Worm (Caenorhabditis elegans) whole organism, L3 larva: ENCODE data around the gene lips-13.
A peak's percentile ranks its signal among the peaks of the same experiment; 100 is the strongest.

Experiments
- R02D3.7 ChIP-seq: fragments of 150-350 bp; optimal IDR thresholded peaks from 2 replicates; lab custom pipeline; 2014; ENCODE audit warnings: missing biosample characterization, missing genetic modification characterization
- ZK546.5 ChIP-seq: sonication (generic microtip); optimal IDR thresholded peaks from 2 replicates; lab custom pipeline; 2017; ENCODE audit warnings: missing biosample characterization, missing genetic modification characterization
- aly-2 ChIP-seq: fragments of 150-350 bp; optimal IDR thresholded peaks from 2 replicates; lab custom pipeline; 2014; ENCODE audit warnings: missing biosample characterization, missing genetic modification characterization
- ama-1 ChIP-seq: fragments of 150-350 bp; optimal IDR thresholded peaks from 2 replicates; lab custom pipeline; 2018
- ceh-16 ChIP-seq: sonication (generic microtip); optimal IDR thresholded peaks from 2 replicates; lab custom pipeline; 2017; ENCODE audit warnings: missing biosample characterization, missing genetic modification characterization
- ceh-28 ChIP-seq: fragments of 150-350 bp; optimal IDR thresholded peaks from 2 replicates; lab custom pipeline; 2014; ENCODE audit warnings: missing biosample characterization, missing genetic modification reagents, missing genetic modification characterization
- ceh-82 ChIP-seq: fragments of 150-350 bp; optimal IDR thresholded peaks from 2 replicates; lab custom pipeline; 2014; ENCODE audit warnings: missing biosample characterization, missing genetic modification characterization
- daf-12 ChIP-seq: fragments of 150-350 bp; optimal IDR thresholded peaks from 2 replicates; lab custom pipeline; 2014; ENCODE audit warnings: missing biosample characterization, missing genetic modification reagents, missing genetic modification characterization
- egl-27 ChIP-seq: sonication (generic microtip); optimal IDR thresholded peaks from 4 replicates; lab custom pipeline; 2017; ENCODE audit warnings: missing biosample characterization, missing genetic modification reagents, missing genetic modification characterization
- egl-5 ChIP-seq: fragments of 150-350 bp; optimal IDR thresholded peaks from 2 replicates; lab custom pipeline; 2017; ENCODE audit warnings: missing biosample characterization, missing genetic modification reagents, missing genetic modification characterization, inconsistent platforms
- elt-1 ChIP-seq: fragments of 150-350 bp; optimal IDR thresholded peaks from 2 replicates; lab custom pipeline; 2014; ENCODE audit warnings: missing biosample characterization, missing genetic modification characterization
- elt-2 ChIP-seq: sonication (generic microtip); optimal IDR thresholded peaks from 2 replicates; lab custom pipeline; 2016; ENCODE audit warnings: missing genetic modification reagents, mild to moderate bottlenecking, missing genetic modification characterization, missing compliant biosample characterization
- fkh-10 ChIP-seq: sonication (generic microtip); optimal IDR thresholded peaks from 2 replicates; lab custom pipeline; 2017; ENCODE audit warnings: missing biosample characterization, missing genetic modification reagents, missing genetic modification characterization
- fkh-2 ChIP-seq: fragments of 150-350 bp; optimal IDR thresholded peaks from 2 replicates; lab custom pipeline; 2014; ENCODE audit warnings: missing biosample characterization, missing genetic modification reagents, missing genetic modification characterization
- hmg-11 ChIP-seq: sonication (generic microtip); optimal IDR thresholded peaks from 2 replicates; lab custom pipeline; 2016; ENCODE audit warnings: missing genetic modification characterization, missing compliant biosample characterization
- jun-1 ChIP-seq: fragments of 150-350 bp; optimal IDR thresholded peaks from 2 replicates; lab custom pipeline; 2014; ENCODE audit warnings: missing biosample characterization, missing genetic modification reagents, missing genetic modification characterization
- lin-15B ChIP-seq: fragments of 150-350 bp; optimal IDR thresholded peaks from 2 replicates; lab custom pipeline; 2014; ENCODE audit warnings: missing biosample characterization, missing genetic modification characterization
- lin-39 ChIP-seq: fragments of 150-350 bp; optimal IDR thresholded peaks from 2 replicates; lab custom pipeline; 2018; ENCODE audit warnings: missing biosample characterization, missing genetic modification reagents, missing genetic modification characterization
- lsy-12 ChIP-seq: sonication (generic microtip); optimal IDR thresholded peaks from 2 replicates; lab custom pipeline; 2016; ENCODE audit warnings: mild to moderate bottlenecking, missing genetic modification characterization, missing compliant biosample characterization
- mdl-1 ChIP-seq: fragments of 150-350 bp; optimal IDR thresholded peaks from 2 replicates; lab custom pipeline; 2014; ENCODE audit warnings: missing biosample characterization, missing genetic modification characterization
- mml-1 ChIP-seq: fragments of 150-350 bp; sonication (generic microtip); optimal IDR thresholded peaks from 3 replicates; lab custom pipeline; 2014; ENCODE audit warnings: missing biosample characterization, missing genetic modification characterization
- nfya-1 ChIP-seq: sonication (generic microtip); optimal IDR thresholded peaks from 2 replicates; lab custom pipeline; 2017; ENCODE audit warnings: missing genetic modification characterization, mild to moderate bottlenecking, missing compliant biosample characterization, antibody characterized with exemption, moderate library complexity; ENCODE audit not compliant: insufficient read depth
- nhr-11 ChIP-seq: fragments of 150-350 bp; optimal IDR thresholded peaks from 2 replicates; lab custom pipeline; 2014; ENCODE audit warnings: missing biosample characterization, missing genetic modification characterization
- nhr-12 ChIP-seq: fragments of 150-350 bp; optimal IDR thresholded peaks from 2 replicates; lab custom pipeline; 2014; ENCODE audit warnings: missing biosample characterization, missing genetic modification characterization
- nhr-23 ChIP-seq: fragments of 150-350 bp; optimal IDR thresholded peaks from 2 replicates; lab custom pipeline; 2014; ENCODE audit warnings: missing biosample characterization, missing genetic modification reagents, missing genetic modification characterization
- nhr-25 ChIP-seq: sonication (generic microtip); optimal IDR thresholded peaks from 2 replicates; lab custom pipeline; 2017; ENCODE audit warnings: missing biosample characterization, missing genetic modification characterization
- nhr-28 ChIP-seq: fragments of 150-350 bp; optimal IDR thresholded peaks from 2 replicates; lab custom pipeline; 2014; ENCODE audit warnings: missing biosample characterization, missing genetic modification characterization
- nhr-43 ChIP-seq: sonication (generic microtip); optimal IDR thresholded peaks from 2 replicates; lab custom pipeline; 2016; ENCODE audit warnings: mild to moderate bottlenecking, missing genetic modification characterization, missing compliant biosample characterization; ENCODE audit not compliant: poor library complexity, severe bottlenecking
- nhr-67 ChIP-seq: fragments of 150-350 bp; optimal IDR thresholded peaks from 2 replicates; lab custom pipeline; 2014; ENCODE audit warnings: missing biosample characterization, missing genetic modification characterization
- nhr-77 ChIP-seq: fragments of 150-350 bp; optimal IDR thresholded peaks from 2 replicates; lab custom pipeline; 2014; ENCODE audit warnings: missing biosample characterization, missing genetic modification characterization
- pha-4 ChIP-seq: fragments of 150-350 bp; optimal IDR thresholded peaks from 2 replicates; lab custom pipeline; 2014; ENCODE audit warnings: missing biosample characterization, missing genetic modification reagents, missing genetic modification characterization
- pqm-1 ChIP-seq: fragments of 150-350 bp; optimal IDR thresholded peaks from 2 replicates; lab custom pipeline; 2017; ENCODE audit warnings: missing biosample characterization, missing genetic modification characterization, inconsistent platforms
- sea-2 ChIP-seq: fragments of 150-350 bp; sonication (generic microtip); optimal IDR thresholded peaks from 4 replicates; lab custom pipeline; 2014; ENCODE audit warnings: missing biosample characterization, missing genetic modification reagents, missing genetic modification characterization
- skn-1 ChIP-seq: fragments of 150-350 bp; optimal IDR thresholded peaks from 2 replicates; lab custom pipeline; 2014; ENCODE audit warnings: missing biosample characterization, missing genetic modification characterization
- snpc-4 ChIP-seq: fragments of 150-350 bp; optimal IDR thresholded peaks from 2 replicates; lab custom pipeline; 2014; ENCODE audit warnings: missing biosample characterization, missing genetic modification characterization
- tbx-2 ChIP-seq: sonication (generic microtip); optimal IDR thresholded peaks from 2 replicates; lab custom pipeline; 2016; ENCODE audit warnings: mild to moderate bottlenecking, missing genetic modification characterization, missing compliant biosample characterization
- unc-39 ChIP-seq: sonication (generic microtip); optimal IDR thresholded peaks from 4 replicates; lab custom pipeline; 2017; ENCODE audit warnings: missing biosample characterization, missing genetic modification characterization
- unc-62 ChIP-seq: fragments of 150-350 bp; sonication (generic microtip); optimal IDR thresholded peaks from 4 replicates; lab custom pipeline; 2014; ENCODE audit warnings: missing biosample characterization, missing genetic modification reagents, missing genetic modification characterization
- zag-1 ChIP-seq: fragments of 150-350 bp; optimal IDR thresholded peaks from 2 replicates; lab custom pipeline; 2014; ENCODE audit warnings: missing biosample characterization, missing genetic modification characterization
- ztf-11 ChIP-seq: fragments of 150-350 bp; optimal IDR thresholded peaks from 2 replicates; lab custom pipeline; 2014; ENCODE audit warnings: missing biosample characterization, missing genetic modification characterization
- ztf-4 ChIP-seq: fragments of 150-350 bp; optimal IDR thresholded peaks from 2 replicates; lab custom pipeline; 2014; ENCODE audit warnings: missing biosample characterization, missing genetic modification characterization

The lips-13 gene

ce11 chrII:1084899-1085298 lies 32.9 kb downstream of the lips-13 start:
- TF ChIP-seq fkh-10 (GFP tag; lab: Kevin White, UChicago) (no peak), lin-39 (tag; lab: Kevin White, UChicago) (peak; percentile 11), skn-1 (tag; lab: Kevin White, UChicago) (peak; percentile 81), snpc-4 (tag; lab: Kevin White, UChicago) (peak; percentile 32), egl-5 (peak; percentile 57), nfya-1 (tag; lab: Kevin White, UChicago) (peak; percentile 61), nhr-67 (no peak), ceh-28 (tag; lab: Kevin White, UChicago) (no peak), nhr-23 (tag; lab: Kevin White, UChicago) (no peak), pha-4 (peak; percentile 35), lin-15B (tag; lab: Kevin White, UChicago) (peak; percentile 10), hmg-11 (peak; percentile 59), nhr-25 (tag; lab: Kevin White, UChicago) (no peak), egl-27 (tag; lab: Kevin White, UChicago) (no peak), unc-62 (GFP tag; lab: Kevin White, UChicago) (no peak), elt-2 (tag; lab: Kevin White, UChicago) (no peak), pqm-1 (no peak)

DNA sequence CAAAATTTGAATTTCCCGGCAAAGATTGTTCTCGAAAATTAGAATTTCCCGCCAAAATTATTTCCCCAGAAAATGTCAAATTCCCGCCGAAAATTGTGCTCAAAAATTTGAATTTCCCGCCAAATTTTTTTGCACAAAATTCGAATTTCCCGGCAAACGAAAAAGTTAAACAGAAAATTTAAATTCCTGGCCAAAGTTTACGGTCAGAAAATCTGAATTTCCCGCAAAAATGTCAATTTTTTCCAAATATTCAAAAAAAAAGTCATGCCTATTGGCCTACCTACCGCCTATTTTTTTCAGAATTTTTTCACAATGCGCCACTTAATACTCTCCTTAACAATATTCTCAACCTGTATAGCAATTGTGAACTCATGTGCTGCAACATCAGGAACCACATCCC lies 35.0 kb downstream of the lips-13 start, which contains the start of gene K02E7.1:
K02E7.1 (plus strand) TSS at position 301 of the 400 bp plus-strand sequence.
- no peak for TF ChIP-seq R02D3.7
- TF ChIP-seq aly-2 (tag; lab: Kevin White, UChicago), result no peak
- no peak for TF ChIP-seq ceh-16
- TF ChIP-seq unc-62 (GFP tag; lab: Kevin White, UChicago), result no peak
- TF ChIP-seq pha-4, result no peak
- no peak for TF ChIP-seq ztf-11
- no peak for TF ChIP-seq sea-2 (GFP tag; lab: Kevin White, UChicago)
- TF ChIP-seq nhr-12 (tag; lab: Kevin White, UChicago), result no peak
- no peak for TF ChIP-seq snpc-4 (tag; lab: Kevin White, UChicago)
- TF ChIP-seq hmg-11, result no peak
- TF ChIP-seq nhr-28 (tag; lab: Kevin White, UChicago), result no peak
- TF ChIP-seq nhr-23 (tag; lab: Kevin White, UChicago), result no peak
- no peak for TF ChIP-seq mml-1 (tag; lab: Kevin White, UChicago)
- TF ChIP-seq nhr-67, result no peak
- no peak for TF ChIP-seq ama-1 (lab: Kevin White, UChicago)

DNA sequence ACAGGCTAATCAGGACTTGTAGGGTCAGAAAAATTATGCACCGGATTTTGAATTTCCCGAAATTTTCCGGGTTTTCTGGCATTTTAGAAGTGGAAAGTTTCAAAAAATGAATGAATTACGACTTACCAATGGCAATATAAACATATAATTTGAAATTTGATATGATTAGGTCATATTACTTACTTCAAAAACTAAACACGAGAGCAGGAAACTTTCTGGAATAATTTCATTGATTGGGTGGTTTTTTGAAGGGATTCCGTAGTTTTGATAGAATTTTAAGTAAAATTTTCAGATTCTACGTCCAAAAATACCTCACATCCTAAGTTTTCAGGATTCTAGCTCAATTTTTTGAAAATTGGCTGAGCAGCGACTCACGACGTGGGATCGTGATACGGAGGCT lies 42.4 kb downstream of the lips-13 start, which contains the start of gene K02E7.11:
K02E7.11 (minus strand) TSS at position 101 of the 400 bp plus-strand sequence.
- TF ChIP-seq ceh-82 (tag; lab: Kevin White, UChicago), result no peak
- TF ChIP-seq lsy-12, result no peak
- TF ChIP-seq jun-1, result no peak
- TF ChIP-seq fkh-2 (tag; lab: Kevin White, UChicago), result no peak
- TF ChIP-seq zag-1, result no peak
- TF ChIP-seq nhr-12 (tag; lab: Kevin White, UChicago), result no peak
- TF ChIP-seq mdl-1 (tag; lab: Kevin White, UChicago), result no peak
- TF ChIP-seq ceh-16, result no peak
- no peak for TF ChIP-seq nhr-23 (tag; lab: Kevin White, UChicago)
- no peak for TF ChIP-seq ZK546.5
- no peak for TF ChIP-seq skn-1 (tag; lab: Kevin White, UChicago)
- no peak for TF ChIP-seq aly-2 (tag; lab: Kevin White, UChicago)
- no peak for TF ChIP-seq unc-39 (tag; lab: Kevin White, UChicago)
- no peak for TF ChIP-seq nhr-43 (tag; lab: Kevin White, UChicago)
- TF ChIP-seq pqm-1, result no peak
- TF ChIP-seq daf-12 (tag; lab: Kevin White, UChicago), result no peak
- no peak for TF ChIP-seq egl-5
- TF ChIP-seq ztf-4 (tag; lab: Kevin White, UChicago), result no peak

DNA sequence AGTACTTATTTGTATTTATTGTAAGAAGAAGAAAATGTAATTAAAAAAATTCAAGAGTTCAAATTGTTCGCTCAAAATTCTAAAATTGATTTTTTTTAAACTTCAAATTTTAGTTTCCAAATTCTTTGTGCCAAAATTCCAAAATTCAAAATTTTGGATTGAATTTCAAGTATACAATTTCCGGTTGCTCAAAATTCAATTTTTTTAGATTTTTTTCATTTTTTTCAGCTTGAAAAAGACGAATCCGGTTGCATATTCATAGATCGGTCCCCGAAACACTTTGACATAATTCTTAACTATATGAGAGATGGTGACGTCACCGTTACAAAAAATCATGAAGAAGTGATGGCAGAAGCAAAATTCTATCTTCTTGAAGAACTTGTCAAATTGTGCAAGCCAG lies 45.7 kb downstream of the lips-13 start, which contains the start of gene K02E7.4:
K02E7.4 (plus strand) TSS at position 301 of the 400 bp plus-strand sequence.
- TF ChIP-seq nhr-77 (tag; lab: Kevin White, UChicago) (no peak), ceh-28 (tag; lab: Kevin White, UChicago) (no peak), sea-2 (GFP tag; lab: Kevin White, UChicago) (no peak), nhr-28 (tag; lab: Kevin White, UChicago) (no peak), nhr-12 (tag; lab: Kevin White, UChicago) (no peak), aly-2 (tag; lab: Kevin White, UChicago) (no peak), elt-1 (tag; lab: Kevin White, UChicago) (no peak), nhr-43 (tag; lab: Kevin White, UChicago) (no peak), mdl-1 (tag; lab: Kevin White, UChicago) (no peak), nhr-11 (tag; lab: Kevin White, UChicago) (no peak), elt-2 (tag; lab: Kevin White, UChicago) (no peak), tbx-2 (tag; lab: Kevin White, UChicago) (no peak), lin-15B (tag; lab: Kevin White, UChicago) (no peak), nhr-25 (tag; lab: Kevin White, UChicago) (no peak), R02D3.7 (no peak), ztf-11 (no peak), lin-39 (tag; lab: Kevin White, UChicago) (no peak)
- TF ChIP-seq, all 47 proteins: peak for 0
